Worm (Caenorhabditis elegans): ENCODE data around the gene C28G1.6.

The C28G1.6 gene

DNA sequence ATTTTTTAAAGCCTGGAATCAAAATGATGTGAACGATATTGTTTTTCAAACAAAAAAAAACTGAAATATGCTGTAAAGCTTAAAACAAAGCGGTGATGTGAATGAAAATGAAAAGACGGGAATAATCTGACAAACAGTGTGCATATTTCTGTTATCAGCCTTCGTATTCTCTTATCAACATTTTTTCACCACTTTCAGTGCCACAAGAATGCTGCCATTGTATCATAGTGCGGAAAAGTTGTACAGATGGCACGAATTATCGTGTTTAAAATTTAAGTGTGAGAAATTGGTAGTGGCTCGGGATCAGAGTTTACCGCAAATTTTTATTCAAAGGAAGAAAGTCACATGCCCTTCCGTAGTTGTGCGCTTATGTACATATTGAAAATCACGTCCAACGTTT is 6.6 kb downstream of the C28G1.6 start, which contains the start of gene ifd-1 (continued):
- TF ChIP-seq lsy-2 (tag; optimal IDR thresholded peaks at IDR 0.05) (peak in 1 of 2 experiments; percentile 11), ceh-28 (tag; optimal IDR thresholded peaks at IDR 0.05) (no peak), mxl-3 (GFP tag; optimal IDR thresholded peaks at IDR 0.05) (peak; percentile 16)

DNA sequence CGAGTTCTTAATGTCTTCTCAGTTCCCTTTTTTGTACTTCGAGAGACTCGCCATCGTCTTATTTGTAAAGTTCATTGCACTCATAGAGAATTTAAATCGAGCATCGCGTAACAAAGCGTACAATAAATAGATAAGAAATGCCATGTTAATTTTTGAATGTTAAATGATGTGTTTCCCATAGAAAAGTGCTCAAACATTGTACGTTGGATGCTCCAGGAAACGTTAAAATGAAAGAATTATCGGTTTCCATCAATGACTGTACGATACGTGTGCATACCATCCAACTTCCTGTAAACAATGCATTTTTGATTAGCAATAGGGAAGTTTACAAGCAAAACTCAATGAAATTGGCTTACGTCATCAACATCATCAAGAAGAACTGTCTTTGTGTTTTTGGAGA is 10.4 kb downstream of the C28G1.6 start:
- TF ChIP-seq nhr-6 (tag; optimal IDR thresholded peaks at IDR 0.05) (no peak), mep-1 (tag; optimal IDR thresholded peaks at IDR 0.05) (no peak), ZK337.2 (GFP tag; IDR thresholded peaks at IDR 0.05) (no peak), dve-1 (tag; optimal IDR thresholded peaks at IDR 0.05; ENCODE audit: insufficient read depth) (peak; percentile 55), lin-13 (GFP tag; optimal IDR thresholded peaks at IDR 0.05) (no peak), dmd-6 (GFP tag; IDR thresholded peaks at IDR 0.05) (peak; percentile 26; the same call in 1 of the 2 replicates), zip-2 (tag; optimal IDR thresholded peaks at IDR 0.05) (no peak), php-3 (GFP tag; IDR thresholded peaks at IDR 0.05) (peak; percentile 31; the same call in 1 of the 2 replicates), daf-16 (GFP tag; optimal IDR thresholded peaks at IDR 0.05) (no peak), daf-16 (tag; optimal IDR thresholded peaks at IDR 0.05) (peak; percentile 74), fos-1 (tag; optimal IDR thresholded peaks at IDR 0.05) (no peak), lin-38 (GFP tag; IDR thresholded peaks at IDR 0.05) (no peak), nhr-11 (tag; optimal IDR thresholded peaks at IDR 0.05) (no peak), madf-5 (GFP tag; IDR thresholded peaks at IDR 0.05) (no peak), aly-2 (tag; optimal IDR thresholded peaks at IDR 0.05) (no peak), lin-39 (tag; optimal IDR thresholded peaks at IDR 0.05) (no peak), daf-12 (tag; optimal IDR thresholded peaks at IDR 0.05) (no peak), Y5F2A.4 (GFP tag; optimal IDR thresholded peaks at IDR 0.05) (no peak), cey-2 (tag; optimal IDR thresholded peaks at IDR 0.05; ENCODE audit: borderline replicate concordance, insufficient read depth) (no peak), lsy-2 (tag; optimal IDR thresholded peaks at IDR 0.05) (peak in 1 of 2 experiments; percentile 2), nhr-42 (GFP tag; IDR thresholded peaks at IDR 0.05) (no peak), lin-1 (GFP tag; IDR thresholded peaks at IDR 0.05) (no peak), hlh-11 (tag; optimal IDR thresholded peaks at IDR 0.05) (peak; percentile 25), dmd-8 (GFP tag; IDR thresholded peaks at IDR 0.05) (no peak), lim-7 (GFP tag; IDR thresholded peaks at IDR 0.05) (no peak), nhr-28 (tag; optimal IDR thresholded peaks at IDR 0.05) (peak; percentile 5), nhr-48 (tag; optimal IDR thresholded peaks at IDR 0.05) (no peak), nhr-237 (tag; optimal IDR thresholded peaks at IDR 0.05) (no peak), jun-1 (tag; optimal IDR thresholded peaks at IDR 0.05) (no peak), ceh-62 (tag; optimal IDR thresholded peaks at IDR 0.05) (no peak), attf-4 (tag; optimal IDR thresholded peaks at IDR 0.05) (no peak), snpc-4 (tag; optimal IDR thresholded peaks at IDR 0.05) (no peak), zfp-2 (tag; optimal IDR thresholded peaks at IDR 0.05) (no peak), ceh-20 (GFP tag; IDR thresholded peaks at IDR 0.05) (no peak; the same call in 1 of the 2 replicates), aha-1 (tag) (peak; percentile 40), mes-2 (tag; optimal IDR thresholded peaks at IDR 0.05; ENCODE audit: poor library complexity, severe bottlenecking) (no peak), daf-8 (GFP tag; IDR thresholded peaks at IDR 0.05) (no peak), pqm-1 (tag; optimal IDR thresholded peaks at IDR 0.05) (peak; percentile 92)

DNA sequence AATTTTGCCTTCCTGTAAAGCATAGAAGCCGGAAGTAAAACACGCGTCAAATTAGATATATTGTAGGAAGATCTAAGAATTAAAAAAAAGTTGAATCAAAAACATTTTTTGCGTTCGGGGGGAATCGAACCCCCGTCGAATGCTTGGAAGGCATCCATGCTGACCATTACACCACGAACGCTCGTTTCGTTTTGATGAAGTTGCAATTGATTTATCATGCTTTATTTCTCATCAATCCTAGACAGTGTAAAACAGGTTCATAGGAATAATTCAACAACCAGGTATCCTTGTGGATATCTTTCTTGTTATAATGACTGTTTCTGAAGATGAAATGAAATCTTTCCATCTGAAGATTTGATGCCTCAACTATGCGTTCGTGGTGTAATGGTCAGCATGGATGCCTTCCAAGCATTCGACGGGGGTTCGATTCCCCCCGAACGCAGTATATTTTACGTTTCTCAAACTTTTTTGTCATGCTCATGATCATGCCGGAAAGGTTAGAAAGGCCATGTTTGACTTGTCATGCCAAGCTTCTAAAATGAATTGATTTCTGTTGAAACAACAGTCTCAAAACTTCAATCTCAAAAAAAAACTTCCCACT is 11.1 kb downstream of the C28G1.6 start:
- TF ChIP-seq daf-16 (GFP tag; optimal IDR thresholded peaks at IDR 0.05): peak; percentile 10 to 29
- peak; percentile 31 for TF ChIP-seq daf-16 (tag; optimal IDR thresholded peaks at IDR 0.05)
- no peak for TF ChIP-seq zfp-2 (tag; optimal IDR thresholded peaks at IDR 0.05)
- TF ChIP-seq spr-1 (tag; optimal IDR thresholded peaks at IDR 0.05): peak; percentile 4
- peak; percentile 24 for TF ChIP-seq hlh-30 (tag; optimal IDR thresholded peaks at IDR 0.05; ENCODE audit: insufficient read depth)
- peak; percentile 71 for TF ChIP-seq lin-38 (GFP tag; IDR thresholded peaks at IDR 0.05)
- no peak for TF ChIP-seq aly-2 (tag; optimal IDR thresholded peaks at IDR 0.05)
- TF ChIP-seq ceh-62 (tag; optimal IDR thresholded peaks at IDR 0.05): no peak
- TF ChIP-seq ZK337.2 (GFP tag; IDR thresholded peaks at IDR 0.05): no peak
- TF ChIP-seq nhr-102 (tag; optimal IDR thresholded peaks at IDR 0.05): peak; percentile 28
- TF ChIP-seq snpc-1.2 (GFP tag; IDR thresholded peaks at IDR 0.05): peak; percentile 58; the same call in 1 of the 2 replicates
- peak; percentile 64; the same call in 1 of the 2 replicates for TF ChIP-seq D1046.2 (GFP tag; IDR thresholded peaks at IDR 0.05)
- no peak for TF ChIP-seq T20F7.1 (GFP tag; optimal IDR thresholded peaks at IDR 0.05)
- TF ChIP-seq spr-3 (GFP tag; optimal IDR thresholded peaks at IDR 0.05): no peak
- 0 out of 2 replicates have a peak, but pooled peaks have one; percentile 50 for TF ChIP-seq T26A8.4 (GFP tag; IDR thresholded peaks at IDR 0.05)
- no peak for TF ChIP-seq unc-39 (tag; optimal IDR thresholded peaks at IDR 0.05)
- no peak for TF ChIP-seq lin-39 (tag; optimal IDR thresholded peaks at IDR 0.05)
- TF ChIP-seq daf-8 (GFP tag; IDR thresholded peaks at IDR 0.05): no peak
- TF ChIP-seq jun-1 (tag; optimal IDR thresholded peaks at IDR 0.05): no peak
- TF ChIP-seq lim-7 (GFP tag; IDR thresholded peaks at IDR 0.05): peak; percentile 66; the same call in 1 of the 2 replicates
